Fruit fly (Drosophila melanogaster) whole organism, pupa: ENCODE results near the gene SrpRalpha.

ENCODE experiments used
- CG15710 ChIP-seq: fragments of 200-800 bp; sonication (Bioruptor generic); optimal IDR thresholded peaks from 2 replicates; lab custom pipeline; 2018; ENCODE audit warnings: missing biosample characterization, mild to moderate bottlenecking, missing genetic modification characterization, moderate library complexity
- CG4496 ChIP-seq: fragments of 200-800 bp; sonication (Bioruptor generic); IDR thresholded peaks from 3 replicates; pipeline ENCODE4 v1.3.6; 2022; ENCODE audit warnings: missing biosample characterization, missing genetic modification characterization
- CG8301 ChIP-seq: fragments of 200-800 bp; sonication (Bioruptor generic); optimal IDR thresholded peaks from 2 replicates; lab custom pipeline; 2018; ENCODE audit warnings: missing biosample characterization, mild to moderate bottlenecking, missing genetic modification characterization
- D1 ChIP-seq: fragments of 200-800 bp; sonication (Bioruptor generic); optimal IDR thresholded peaks from 2 replicates; lab custom pipeline; 2018; ENCODE audit warnings: missing biosample characterization, mild to moderate bottlenecking, missing genetic modification characterization, moderate library complexity
- rn ChIP-seq: fragments of 200-800 bp; sonication (Bioruptor generic); IDR thresholded peaks from 2 replicates; pipeline ENCODE4 v1.3.6; 2022; ENCODE audit warnings: missing biosample characterization, missing genetic modification characterization

DNA sequence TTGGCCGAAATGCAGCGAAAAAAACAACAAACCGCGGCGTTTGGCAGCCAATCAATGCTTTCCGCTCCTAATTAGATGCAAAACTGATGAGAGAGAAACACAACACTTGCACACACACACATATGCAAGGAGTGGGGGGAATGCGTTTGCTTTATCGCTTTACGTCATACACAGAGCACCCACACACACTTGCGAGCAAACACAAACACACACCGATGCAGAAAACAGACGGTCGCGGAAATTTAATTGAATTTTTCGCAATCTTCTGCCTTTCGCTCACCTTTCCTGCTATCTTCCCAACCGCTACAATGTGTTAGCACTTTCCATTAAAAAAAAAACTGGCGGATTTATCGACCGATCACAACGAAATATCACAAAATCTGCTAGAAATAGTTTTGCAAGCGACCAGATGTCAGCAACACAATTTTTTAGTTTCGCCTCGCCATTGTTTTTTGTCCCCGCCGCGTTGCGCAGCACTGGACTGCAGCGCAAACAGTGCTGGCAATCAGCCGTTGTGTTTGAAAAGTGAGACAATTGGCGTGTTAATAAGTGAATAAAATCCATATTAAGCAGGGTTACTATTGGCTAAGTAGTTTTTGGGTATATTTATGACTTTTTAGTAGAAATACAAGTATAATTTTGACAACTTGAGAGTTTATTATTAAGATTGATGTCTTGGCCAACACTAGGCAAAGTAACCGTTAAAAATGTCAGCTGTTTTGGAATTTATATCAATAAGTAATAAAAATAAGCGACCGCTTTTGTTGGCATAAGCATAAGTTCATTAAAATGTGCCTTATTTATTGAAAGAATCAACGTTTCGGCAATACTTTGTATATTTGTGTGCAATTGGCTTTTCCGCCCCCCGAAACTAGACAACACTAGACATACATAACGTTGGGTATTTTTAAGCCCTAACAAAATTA lies 8.0 kb upstream of the SrpRalpha start, which contains the start of gene Klp10A:
- TF ChIP-seq CG4496 (GFP tag; lab: Robert Waterston, UW) (no peak), rn (GFP tag; lab: Robert Waterston, UW) (no peak), CG15710 (tag; lab: Kevin White, UChicago) (peak; percentile 22), CG8301 (no peak), D1 (tag; lab: Kevin White, UChicago) (no peak)
